Fruit fly (Drosophila melanogaster) whole organism, prepupa: Measurements from ENCODE around the gene S6KL.

ENCODE experiments used
- Blimp-1 ChIP-seq: fragments of 200-800 bp; sonication (Bioruptor generic); optimal IDR thresholded peaks from 3 replicates; lab custom pipeline; 2017; ENCODE audit warnings: missing biosample characterization, missing genetic modification characterization, mild to moderate bottlenecking, moderate library complexity, missing genetic modification reagents
- CG10631 ChIP-seq: fragments of 200-800 bp; sonication (Bioruptor generic); optimal IDR thresholded peaks from 2 replicates; lab custom pipeline; 2016; ENCODE audit warnings: missing biosample characterization, missing genetic modification characterization
- CG10669 ChIP-seq: fragments of 200-800 bp; sonication (Bioruptor generic); optimal IDR thresholded peaks from 3 replicates; lab custom pipeline; 2018; ENCODE audit warnings: missing biosample characterization, mild to moderate bottlenecking, missing genetic modification characterization, moderate library complexity
- CG11762 ChIP-seq: fragments of 200-800 bp; sonication (Bioruptor generic); optimal IDR thresholded peaks from 3 replicates; lab custom pipeline; 2016; ENCODE audit warnings: missing biosample characterization, missing genetic modification characterization; ENCODE audit not compliant: insufficient read depth
- CG11902 ChIP-seq: fragments of 200-800 bp; sonication (Bioruptor generic); optimal IDR thresholded peaks from 3 replicates; lab custom pipeline; 2016; ENCODE audit warnings: missing biosample characterization, missing genetic modification characterization
- CG15336 ChIP-seq: fragments of 200-800 bp; sonication (Bioruptor generic); IDR thresholded peaks from 2 replicates; pipeline ENCODE4 v1.3.6; 2022; ENCODE audit warnings: missing biosample characterization, missing genetic modification characterization
- CG1621 ChIP-seq: fragments of 200-800 bp; sonication (Bioruptor generic); optimal IDR thresholded peaks from 3 replicates; lab custom pipeline; 2018; ENCODE audit warnings: missing biosample characterization, mild to moderate bottlenecking, missing genetic modification characterization
- CG16779 ChIP-seq: fragments of 200-800 bp; sonication (Bioruptor generic); optimal IDR thresholded peaks from 3 replicates; lab custom pipeline; 2017; ENCODE audit warnings: missing biosample characterization, mild to moderate bottlenecking, missing genetic modification characterization
- CG3032 ChIP-seq: fragments of 200-800 bp; optimal IDR thresholded peaks from 2 replicates; lab custom pipeline; 2019; ENCODE audit warnings: missing biosample characterization, mild to moderate bottlenecking, missing genetic modification characterization, moderate library complexity
- CG31627 ChIP-seq: fragments of 200-800 bp; sonication (Bioruptor generic); optimal IDR thresholded peaks from 3 replicates; lab custom pipeline; 2016; ENCODE audit warnings: missing biosample characterization, missing genetic modification characterization
- CG3919 ChIP-seq: fragments of 200-800 bp; sonication (Bioruptor generic); optimal IDR thresholded peaks from 3 replicates; lab custom pipeline; 2016; ENCODE audit warnings: missing biosample characterization, missing genetic modification characterization
- CG6163 ChIP-seq: fragments of 200-800 bp; sonication (Bioruptor generic); IDR thresholded peaks from 3 replicates; pipeline ENCODE4 v1.3.6; 2022; ENCODE audit warnings: missing biosample characterization, missing genetic modification characterization
- CG6276 ChIP-seq: fragments of 200-800 bp; sonication (Bioruptor generic); optimal IDR thresholded peaks from 2 replicates; lab custom pipeline; 2017; ENCODE audit warnings: missing biosample characterization, mild to moderate bottlenecking, missing genetic modification characterization
- CG6792 ChIP-seq: fragments of 200-800 bp; sonication (Bioruptor generic); optimal IDR thresholded peaks from 3 replicates; lab custom pipeline; 2016; ENCODE audit warnings: missing biosample characterization, missing genetic modification characterization
- CG6808 ChIP-seq: fragments of 200-800 bp; sonication (Bioruptor generic); optimal IDR thresholded peaks from 3 replicates; lab custom pipeline; 2017; ENCODE audit warnings: missing biosample characterization, missing genetic modification characterization, mild to moderate bottlenecking, moderate library complexity, missing genetic modification reagents
- CG7368 ChIP-seq: fragments of 200-800 bp; sonication (Bioruptor generic); optimal IDR thresholded peaks from 3 replicates; lab custom pipeline; 2016; ENCODE audit warnings: missing biosample characterization, missing genetic modification characterization
- CG8119 ChIP-seq: fragments of 200-800 bp; sonication (Bioruptor generic); IDR thresholded peaks from 3 replicates; pipeline ENCODE4 v1.3.6; 2022; ENCODE audit warnings: missing biosample characterization, missing genetic modification characterization
- CG8632 ChIP-seq: fragments of 200-800 bp; sonication (Bioruptor generic); optimal IDR thresholded peaks from 3 replicates; lab custom pipeline; 2016; ENCODE audit warnings: missing biosample characterization, missing genetic modification characterization
- CG9139 ChIP-seq: fragments of 200-800 bp; sonication (Bioruptor generic); optimal IDR thresholded peaks from 3 replicates; lab custom pipeline; 2017; ENCODE audit warnings: missing biosample characterization, mild to moderate bottlenecking, missing genetic modification characterization
- Eip75B ChIP-seq: fragments of 200-800 bp; sonication (Bioruptor generic); optimal IDR thresholded peaks from 3 replicates; lab custom pipeline; 2016; ENCODE audit warnings: missing biosample characterization, missing genetic modification characterization
- Eip78C ChIP-seq: fragments of 200-800 bp; sonication (Bioruptor generic); peaks from one replicate; lab custom pipeline; 2016; ENCODE audit warnings: missing biosample characterization, missing genetic modification characterization
- Eip93F ChIP-seq: fragments of 200-800 bp; sonication (Bioruptor generic); optimal IDR thresholded peaks from 2 replicates; lab custom pipeline; 2016; ENCODE audit warnings: missing biosample characterization, mild to moderate bottlenecking, missing genetic modification characterization
- Ets21C ChIP-seq: fragments of 200-800 bp; sonication (Bioruptor generic); optimal IDR thresholded peaks from 3 replicates; lab custom pipeline; 2016; ENCODE audit warnings: missing biosample characterization, missing genetic modification characterization
- Ets96B ChIP-seq: fragments of 200-800 bp; optimal IDR thresholded peaks from 2 replicates; lab custom pipeline; 2019; ENCODE audit warnings: missing biosample characterization, mild to moderate bottlenecking, missing genetic modification characterization, moderate library complexity
- Gug ChIP-seq: fragments of 200-800 bp; sonication (Bioruptor generic); IDR thresholded peaks from 2 replicates; pipeline ENCODE4 v1.3.6; 2022; ENCODE audit warnings: missing biosample characterization, missing genetic modification characterization
- Hr38 ChIP-seq: sonication (Bioruptor generic); optimal IDR thresholded peaks from 2 replicates; lab custom pipeline; 2016; ENCODE audit warnings: missing biosample characterization, missing genetic modification characterization
- Hr39 ChIP-seq: fragments of 200-800 bp; sonication (Bioruptor generic); optimal IDR thresholded peaks from 2 replicates; lab custom pipeline; 2016; ENCODE audit warnings: missing biosample characterization, missing genetic modification characterization
- Hr4 ChIP-seq: fragments of 200-800 bp; sonication (Bioruptor generic); optimal IDR thresholded peaks from 3 replicates; lab custom pipeline; 2016; ENCODE audit warnings: missing biosample characterization, missing genetic modification characterization
- Lpt ChIP-seq: fragments of 200-800 bp; sonication (Bioruptor generic); optimal IDR thresholded peaks from 3 replicates; lab custom pipeline; 2016; ENCODE audit warnings: missing biosample characterization, missing genetic modification characterization
- Met ChIP-seq: fragments of 200-800 bp; sonication (Bioruptor generic); optimal IDR thresholded peaks from 3 replicates; lab custom pipeline; 2016; ENCODE audit warnings: missing biosample characterization, missing genetic modification characterization
- OdsH ChIP-seq: fragments of 200-800 bp; sonication (Bioruptor generic); optimal IDR thresholded peaks from 3 replicates; lab custom pipeline; 2016; ENCODE audit warnings: missing biosample characterization, missing genetic modification characterization
- Smox ChIP-seq: fragments of 200-800 bp; sonication (Bioruptor generic); optimal IDR thresholded peaks from 3 replicates; lab custom pipeline; 2016; ENCODE audit warnings: missing biosample characterization, missing genetic modification characterization
- Sox102F ChIP-seq: fragments of 200-800 bp; sonication (Bioruptor generic); optimal IDR thresholded peaks from 2 replicates; lab custom pipeline; 2016; ENCODE audit warnings: missing biosample characterization, mild to moderate bottlenecking, missing genetic modification characterization
- Sox15 ChIP-seq: fragments of 200-800 bp; sonication (Bioruptor generic); optimal IDR thresholded peaks from 3 replicates; lab custom pipeline; 2016; ENCODE audit warnings: missing biosample characterization, missing genetic modification characterization
- achi ChIP-seq: fragments of 200-800 bp; sonication (Bioruptor generic); optimal IDR thresholded peaks from 3 replicates; lab custom pipeline; 2016; ENCODE audit warnings: missing biosample characterization, missing genetic modification characterization
- cyc ChIP-seq: fragments of 200-800 bp; sonication (Bioruptor generic); optimal IDR thresholded peaks from 3 replicates; lab custom pipeline; 2016; ENCODE audit warnings: missing biosample characterization, missing genetic modification characterization
- dac ChIP-seq: fragments of 200-800 bp; sonication (Bioruptor generic); optimal IDR thresholded peaks from 2 replicates; lab custom pipeline; 2017; ENCODE audit warnings: missing biosample characterization, mild to moderate bottlenecking, missing genetic modification characterization
- dsx ChIP-seq: fragments of 200-800 bp; optimal IDR thresholded peaks from 3 replicates; lab custom pipeline; 2019; ENCODE audit warnings: missing biosample characterization, mild to moderate bottlenecking, missing genetic modification characterization, moderate library complexity; ENCODE audit not compliant: poor library complexity, severe bottlenecking
- eg ChIP-seq: fragments of 200-800 bp; sonication (Bioruptor generic); IDR thresholded peaks from 3 replicates; pipeline ENCODE4 v1.3.6; 2022; ENCODE audit warnings: missing biosample characterization, missing genetic modification characterization
- esn ChIP-seq: fragments of 200-800 bp; sonication (Bioruptor generic); optimal IDR thresholded peaks from 2 replicates; lab custom pipeline; 2016; ENCODE audit warnings: missing biosample characterization, mild to moderate bottlenecking, missing genetic modification characterization, moderate library complexity
- fd59A ChIP-seq: fragments of 200-800 bp; sonication (Bioruptor generic); optimal IDR thresholded peaks from 2 replicates; lab custom pipeline; 2017; ENCODE audit warnings: missing biosample characterization, mild to moderate bottlenecking, missing genetic modification characterization, missing genetic modification reagents
- fd85E ChIP-seq: fragments of 200-800 bp; sonication (Bioruptor generic); optimal IDR thresholded peaks from 3 replicates; lab custom pipeline; 2016; ENCODE audit warnings: missing biosample characterization, missing genetic modification characterization
- fkh ChIP-seq: fragments of 200-800 bp; sonication (Bioruptor generic); optimal IDR thresholded peaks from 3 replicates; lab custom pipeline; 2017; ENCODE audit warnings: missing biosample characterization, mild to moderate bottlenecking, missing genetic modification characterization, moderate library complexity
- lz ChIP-seq: fragments of 200-800 bp; sonication (Bioruptor generic); optimal IDR thresholded peaks from 3 replicates; lab custom pipeline; 2016; ENCODE audit warnings: missing biosample characterization, missing genetic modification characterization
- net ChIP-seq: fragments of 200-800 bp; sonication (Bioruptor generic); optimal IDR thresholded peaks from 3 replicates; lab custom pipeline; 2016; ENCODE audit warnings: missing biosample characterization, missing genetic modification characterization
- pdm3 ChIP-seq: fragments of 200-800 bp; sonication (Bioruptor generic); optimal IDR thresholded peaks from 3 replicates; lab custom pipeline; 2016; ENCODE audit warnings: missing biosample characterization, missing genetic modification characterization
- salr ChIP-seq, 2 experiments: fragments of 200-800 bp; sonication (Bioruptor generic); optimal IDR thresholded peaks; 3 replicates each; lab custom pipeline; 2016 to 2018; ENCODE audit warnings: missing biosample characterization in 2 of 2, missing genetic modification characterization in 2 of 2, mild to moderate bottlenecking in 1 of 2
- spab ChIP-seq: fragments of 200-800 bp; sonication (Bioruptor generic); optimal IDR thresholded peaks from 2 replicates; lab custom pipeline; 2017; ENCODE audit warnings: missing biosample characterization, mild to moderate bottlenecking, missing genetic modification characterization, missing genetic modification reagents
- ss ChIP-seq, 2 experiments: fragments of 200-800 bp; sonication (Bioruptor generic); optimal IDR thresholded peaks; 2 replicates in 1 of 2; 3 replicates in 1 of 2; lab custom pipeline; 2017 to 2018; ENCODE audit warnings: mild to moderate bottlenecking in 2 of 2, missing biosample characterization in 2 of 2, missing genetic modification characterization in 2 of 2, moderate library complexity in 1 of 2
- topi ChIP-seq: fragments of 200-800 bp; sonication (Bioruptor generic); optimal IDR thresholded peaks from 3 replicates; lab custom pipeline; 2016; ENCODE audit warnings: missing biosample characterization, missing genetic modification characterization
- vri ChIP-seq: fragments of 200-800 bp; sonication (Bioruptor generic); optimal IDR thresholded peaks from 3 replicates; lab custom pipeline; 2016; ENCODE audit warnings: missing biosample characterization, mild to moderate bottlenecking, missing genetic modification characterization

Gene S6KL

dm6 chrX:18843229-18844033, 55.2 kb downstream of the S6KL start, which contains the start of gene htk:
TSS of gene htk (plus strand) at chrX:18843663.
- TF ChIP-seq Met (GFP tag; lab: Kevin White, UChicago) (peak; percentile 38), CG15336 (GFP tag; lab: Robert Waterston, UW) (no peak), Ets96B (tag; lab: Kevin White, UChicago) (no peak), achi (GFP tag; lab: Kevin White, UChicago) (peak; percentile 11), Sox102F (GFP tag; lab: Kevin White, UChicago) (no peak), fd85E (GFP tag; lab: Kevin White, UChicago) (no peak), CG11762 (GFP tag; lab: Kevin White, UChicago) (no peak), CG3032 (peak; percentile 26), fkh (GFP tag; lab: Kevin White, UChicago) (peak; percentile 42), CG8119 (GFP tag; lab: Robert Waterston, UW) (no peak), Smox (peak; percentile 35), CG10631 (GFP tag; lab: Kevin White, UChicago) (no peak), Eip93F (no peak), CG6792 (GFP tag; lab: Kevin White, UChicago) (peak; percentile 33), Blimp-1 (GFP tag; lab: Kevin White, UChicago) (no peak), CG8632 (GFP tag; lab: Kevin White, UChicago) (no peak), lz (GFP tag; lab: Kevin White, UChicago) (peak; percentile 73), CG7368 (peak; percentile 44), spab (GFP tag; lab: Kevin White, UChicago) (no peak), dac (GFP tag; lab: Kevin White, UChicago) (no peak), OdsH (GFP tag; lab: Kevin White, UChicago) (peak; percentile 51), CG6163 (GFP tag; lab: Robert Waterston, UW) (no peak), CG31627 (GFP tag; lab: Kevin White, UChicago) (peak; percentile 78), salr (GFP tag; optimal IDR thresholded peaks at IDR 0.05; lab: Kevin White, UChicago) (peak in 1 of 2 experiments; percentile 49), Hr38 (GFP tag; lab: Kevin White, UChicago) (no peak), Eip78C (GFP tag; lab: Kevin White, UChicago) (peak; percentile 91), pdm3 (GFP tag; lab: Kevin White, UChicago) (peak; percentile 60), eg (GFP tag; lab: Robert Waterston, UW) (no peak), CG10669 (GFP tag; lab: Kevin White, UChicago) (peak; percentile 3), esn (peak; percentile 67), Sox15 (GFP tag; lab: Kevin White, UChicago) (no peak), CG6276 (GFP tag; lab: Kevin White, UChicago) (no peak), CG11902 (GFP tag; lab: Kevin White, UChicago) (no peak), CG9139 (GFP tag; lab: Kevin White, UChicago) (no peak), vri (peak; percentile 91), cyc (GFP tag; lab: Kevin White, UChicago) (peak; percentile 79), dsx (GFP tag; lab: Kevin White, UChicago) (no peak), Hr39 (peak; percentile 71), Gug (GFP tag; lab: Robert Waterston, UW) (no peak), Eip75B (GFP tag; lab: Kevin White, UChicago) (no peak), net (GFP tag; lab: Kevin White, UChicago) (no peak), topi (GFP tag; lab: Kevin White, UChicago) (peak; percentile 52), Lpt (GFP tag; lab: Kevin White, UChicago) (no peak), CG1621 (peak; percentile 17), CG16779 (tag; lab: Kevin White, UChicago) (no peak), ss (GFP tag; optimal IDR thresholded peaks at IDR 0.05; lab: Kevin White, UChicago) (no peak), CG6808 (GFP tag; lab: Kevin White, UChicago) (no peak), CG3919 (GFP tag; lab: Kevin White, UChicago) (peak; percentile 63), Hr4 (no peak), fd59A (no peak), Ets21C (GFP tag; lab: Kevin White, UChicago) (peak; percentile 20)
